Worm (Caenorhabditis elegans) whole organism, mixed stage, embryonic: ENCODE measurements around the gene F54C8.7.

Experiments
- lin-13 ChIP-seq: fragments of 150-350 bp; optimal IDR thresholded peaks from 2 replicates; lab custom pipeline; 2014; ENCODE audit warnings: missing biosample characterization, missing genetic modification characterization
- mep-1 ChIP-seq: fragments of 150-350 bp; optimal IDR thresholded peaks from 2 replicates; lab custom pipeline; 2017; ENCODE audit warnings: missing biosample characterization, missing genetic modification reagents, missing genetic modification characterization, inconsistent platforms
- sptf-1 ChIP-seq: sonication (generic microtip); optimal IDR thresholded peaks from 2 replicates; lab custom pipeline; 2017; ENCODE audit warnings: mild to moderate bottlenecking, missing genetic modification characterization, moderate library complexity, missing compliant biosample characterization
- unc-120 ChIP-seq: sonication (generic microtip); optimal IDR thresholded peaks from 2 replicates; lab custom pipeline; 2017; ENCODE audit warnings: missing genetic modification characterization, missing compliant biosample characterization; ENCODE audit not compliant: poor library complexity, severe bottlenecking
- ztf-11 ChIP-seq: fragments of 150-350 bp; optimal IDR thresholded peaks from 2 replicates; lab custom pipeline; 2014; ENCODE audit warnings: missing biosample characterization, missing genetic modification characterization

- no peak for TF ChIP-seq lin-13
- TF ChIP-seq mep-1 (tag; lab: Kevin White, UChicago): no peak
- TF ChIP-seq sptf-1 (tag; lab: Kevin White, UChicago): no peak
- TF ChIP-seq ztf-11: no peak
- TF ChIP-seq unc-120 (tag; lab: Kevin White, UChicago): no peak
Measured at ce11 chrIII:9489798-9490197, 35.9 kb upstream of the F54C8.7 start.
